Worm (Caenorhabditis elegans) whole organism, late embryonic: ENCODE data around the gene F54F12.2.

Experiments
- ceh-9 ChIP-seq: sonication (generic microtip); optimal IDR thresholded peaks from 2 replicates; lab custom pipeline; 2016; ENCODE audit warnings: mild to moderate bottlenecking, missing genetic modification characterization, inconsistent platforms, missing compliant biosample characterization
- nfya-1 ChIP-seq: sonication (generic microtip); optimal IDR thresholded peaks from 2 replicates; lab custom pipeline; 2017; ENCODE audit warnings: missing genetic modification characterization, mild to moderate bottlenecking, missing compliant biosample characterization, antibody characterized with exemption, moderate library complexity
- pha-4 ChIP-seq: fragments of 150-350 bp; optimal IDR thresholded peaks from 2 replicates; lab custom pipeline; 2018; ENCODE audit warnings: missing biosample characterization, missing genetic modification reagents, missing genetic modification characterization
- tbx-2 ChIP-seq: sonication (generic microtip); optimal IDR thresholded peaks from 2 replicates; lab custom pipeline; 2016; ENCODE audit warnings: missing genetic modification characterization, missing compliant biosample characterization
- zip-5 ChIP-seq: sonication (generic microtip); optimal IDR thresholded peaks from 2 replicates; lab custom pipeline; 2016; ENCODE audit warnings: missing genetic modification characterization, missing compliant biosample characterization

DNA sequence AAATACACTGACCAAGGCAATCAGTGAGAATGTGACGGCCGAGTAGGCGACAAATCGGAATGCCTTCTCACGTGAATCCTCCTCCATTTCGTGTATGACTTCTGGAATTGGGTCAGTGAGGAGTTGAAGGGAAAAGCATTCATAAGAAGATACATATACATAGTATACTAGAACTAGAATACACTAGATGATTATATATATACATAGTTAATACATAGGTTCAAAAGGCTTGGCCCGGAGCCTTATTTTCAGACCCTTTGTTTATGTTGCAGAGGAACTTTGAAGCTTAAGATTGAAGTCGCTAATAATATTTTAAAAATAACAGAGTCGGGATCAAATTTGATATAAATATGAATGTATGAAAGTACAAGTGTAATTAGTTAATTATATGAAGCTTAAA, 46.2 kb upstream of the F54F12.2 start, which contains the start of gene col-97:
- TF ChIP-seq nfya-1 (no peak), tbx-2 (tag; lab: Kevin White, UChicago) (no peak), ceh-9 (tag; lab: Kevin White, UChicago) (no peak), zip-5 (no peak), pha-4 (tag; lab: Kevin White, UChicago) (no peak)
